Fruit fly (Drosophila melanogaster) whole organism, pupa: ENCODE measurements around the gene Mpv17.

ENCODE experiments used
- CG10348 ChIP-seq: fragments of 200-800 bp; sonication (Bioruptor generic); IDR thresholded peaks from 2 replicates; pipeline ENCODE4 v1.3.6; 2022; ENCODE audit warnings: missing biosample characterization, missing genetic modification characterization
- CG13204 ChIP-seq: fragments of 200-800 bp; sonication (Bioruptor generic); optimal IDR thresholded peaks from 2 replicates; lab custom pipeline; 2018; ENCODE audit warnings: missing biosample characterization, mild to moderate bottlenecking, missing genetic modification characterization, moderate library complexity
- CG15710 ChIP-seq: fragments of 200-800 bp; sonication (Bioruptor generic); optimal IDR thresholded peaks from 2 replicates; lab custom pipeline; 2018; ENCODE audit warnings: missing biosample characterization, mild to moderate bottlenecking, missing genetic modification characterization, moderate library complexity
- CG32121 ChIP-seq: fragments of 200-800 bp; sonication (Bioruptor generic); IDR thresholded peaks from 2 replicates; pipeline ENCODE4 v1.3.6; 2022; ENCODE audit warnings: missing biosample characterization, missing genetic modification characterization
- CG4496 ChIP-seq: fragments of 200-800 bp; sonication (Bioruptor generic); IDR thresholded peaks from 3 replicates; pipeline ENCODE4 v1.3.6; 2022; ENCODE audit warnings: missing biosample characterization, missing genetic modification characterization
- CG8159 ChIP-seq: fragments of 200-800 bp; sonication (Bioruptor generic); optimal IDR thresholded peaks from 3 replicates; lab custom pipeline; 2018; ENCODE audit warnings: missing biosample characterization, mild to moderate bottlenecking, missing genetic modification characterization, moderate library complexity
- CG9948 ChIP-seq: fragments of 200-800 bp; sonication (Bioruptor generic); optimal IDR thresholded peaks from 2 replicates; lab custom pipeline; 2018; ENCODE audit warnings: missing biosample characterization, mild to moderate bottlenecking, missing genetic modification characterization, moderate library complexity
- D1 ChIP-seq: fragments of 200-800 bp; sonication (Bioruptor generic); optimal IDR thresholded peaks from 2 replicates; lab custom pipeline; 2018; ENCODE audit warnings: missing biosample characterization, mild to moderate bottlenecking, missing genetic modification characterization, moderate library complexity
- EcR ChIP-seq: fragments of 200-800 bp; sonication (Bioruptor generic); optimal IDR thresholded peaks from 3 replicates; lab custom pipeline; 2019; ENCODE audit warnings: missing biosample characterization, missing genetic modification characterization, mild to moderate bottlenecking, moderate library complexity, missing genetic modification reagents
- Pif1B ChIP-seq: fragments of 200-800 bp; sonication (Bioruptor generic); optimal IDR thresholded peaks from 3 replicates; lab custom pipeline; 2016; ENCODE audit warnings: missing biosample characterization, missing genetic modification characterization
- fd96Ca ChIP-seq: fragments of 200-800 bp; sonication (Bioruptor generic); IDR thresholded peaks from 3 replicates; pipeline ENCODE4 v1.3.6; 2022; ENCODE audit warnings: missing biosample characterization, missing genetic modification characterization
- rn ChIP-seq: fragments of 200-800 bp; sonication (Bioruptor generic); IDR thresholded peaks from 2 replicates; pipeline ENCODE4 v1.3.6; 2022; ENCODE audit warnings: missing biosample characterization, missing genetic modification characterization

DNA sequence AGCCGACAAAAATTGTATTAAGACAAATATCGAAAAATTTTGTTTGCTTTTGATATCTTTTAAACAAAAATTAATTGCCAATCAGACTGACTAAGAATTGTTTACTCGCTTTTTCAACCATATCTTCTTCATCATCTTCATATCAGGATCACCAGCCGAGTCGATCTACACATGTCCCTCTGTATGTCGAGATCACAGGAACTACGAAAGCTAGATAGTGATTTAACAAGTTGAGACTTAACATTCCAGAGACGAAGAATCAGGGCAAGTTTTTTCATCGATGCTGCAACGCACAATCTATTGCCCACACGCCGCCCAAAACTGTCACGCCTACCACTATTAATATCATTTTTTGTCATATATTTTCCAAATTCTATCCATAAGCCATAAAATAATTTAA is 2.0 kb upstream of the Mpv17 start, which contains the start of gene ATPsynbeta:
- no peak for TF ChIP-seq CG8159 (tag; lab: Kevin White, UChicago)
- TF ChIP-seq CG9948 (tag; lab: Kevin White, UChicago), result no peak
- no peak for TF ChIP-seq EcR (GFP tag; lab: Kevin White, UChicago)
- TF ChIP-seq fd96Ca (GFP tag; lab: Robert Waterston, UW), result no peak
- TF ChIP-seq CG15710 (tag; lab: Kevin White, UChicago), result no peak
- TF ChIP-seq rn, result no peak
- no peak for TF ChIP-seq CG32121 (GFP tag; lab: Robert Waterston, UW)
- no peak for TF ChIP-seq CG10348 (GFP tag; lab: Robert Waterston, UW)
- no peak for TF ChIP-seq Pif1B (GFP tag; lab: Kevin White, UChicago)
- no peak for TF ChIP-seq CG13204
- TF ChIP-seq D1 (tag; lab: Kevin White, UChicago), result no peak
- no peak for TF ChIP-seq CG4496 (GFP tag; lab: Robert Waterston, UW)
